Worm (Caenorhabditis elegans) whole organism, L3 larva: ENCODE results near the gene srbc-58.

Experiments
- fkh-10 ChIP-seq: sonication (generic microtip); optimal IDR thresholded peaks from 2 replicates; lab custom pipeline; 2017; ENCODE audit warnings: missing biosample characterization, missing genetic modification reagents, missing genetic modification characterization
- nfya-1 ChIP-seq: sonication (generic microtip); optimal IDR thresholded peaks from 2 replicates; lab custom pipeline; 2017; ENCODE audit warnings: missing genetic modification characterization, mild to moderate bottlenecking, missing compliant biosample characterization, antibody characterized with exemption, moderate library complexity; ENCODE audit not compliant: insufficient read depth
- ztf-11 ChIP-seq: fragments of 150-350 bp; optimal IDR thresholded peaks from 2 replicates; lab custom pipeline; 2014; ENCODE audit warnings: missing biosample characterization, missing genetic modification characterization

ce11 chrV:817182-817581 is 42.4 kb downstream of the srbc-58 start, which contains the start of gene R13D11.1:
- TF ChIP-seq ztf-11 (tag; lab: Kevin White, UChicago) (no peak), fkh-10 (GFP tag; lab: Kevin White, UChicago) (no peak), nfya-1 (no peak)
